Fruit fly (Drosophila melanogaster) ovary, adult (tissue): Measurements from ENCODE around the gene tj.

Experiments
- CG17801 ChIP-seq: fragments of 200-800 bp; optimal IDR thresholded peaks from 2 replicates; lab custom pipeline; 2019; ENCODE audit warnings: missing biosample characterization, mild to moderate bottlenecking, missing genetic modification characterization, moderate library complexity; ENCODE audit not compliant: partially characterized antibody

The tj gene

dm6 chr2L:19455723-19456122 is 8.3 kb upstream of the tj start:
- no peak for TF ChIP-seq CG17801

dm6 chr2L:19457890-19458580 is 6.0 kb upstream of the tj start:
- TF ChIP-seq CG17801, result no peak

dm6 chr2L:19459404-19459803 is 4.7 kb upstream of the tj start:
- no peak for TF ChIP-seq CG17801

dm6 chr2L:19462898-19463297 is 1.2 kb upstream of the tj start:
- no peak for TF ChIP-seq CG17801

- no peak for TF ChIP-seq CG17801
Observed at dm6 chr2L:19463405-19463804, 662 bp upstream of the tj start.

- no peak for TF ChIP-seq CG17801
Observed at dm6 chr2L:19469090-19469489, 5.0 kb downstream of the tj start.

dm6 chr2L:19469751-19470150 is 5.7 kb downstream of the tj start:
- TF ChIP-seq CG17801, result no peak

- peak; percentile 86 for TF ChIP-seq CG17801
Observed at dm6 chr2L:19472256-19472655, 8.2 kb downstream of the tj start.

dm6 chr2L:19473397-19474009 is 9.4 kb downstream of the tj start:
- no peak for TF ChIP-seq CG17801

- TF ChIP-seq CG17801, result no peak
Observed at dm6 chr2L:19479249-19479984, 15.3 kb downstream of the tj start.

dm6 chr2L:19480406-19481334 is 16.6 kb downstream of the tj start:
- TF ChIP-seq CG17801, result no peak

dm6 chr2L:19484539-19484938 is 20.5 kb downstream of the tj start, which contains the start of the genes CG10195 and CG13084:
TSS of gene CG10195 (minus strand) at chr2L:19484705.
TSS of gene CG13084 (plus strand) at chr2L:19484930.
- TF ChIP-seq CG17801, result no peak

- TF ChIP-seq CG17801, result no peak
Observed at dm6 chr2L:19487190-19487589, 23.1 kb downstream of the tj start, which contains the start of gene CG13083. TSS of gene CG13083 (plus strand) at chr2L:19487490.

dm6 chr2L:19489997-19490461 is 26.0 kb downstream of the tj start, which contains the start of the genes CG10194 and CG18094:
TSS of gene CG10194 (minus strand) at chr2L:19490104.
TSS of gene CG18094 (plus strand) at chr2L:19490262.
- peak; percentile 85 for TF ChIP-seq CG17801

- peak; percentile 76 for TF ChIP-seq CG17801
Observed at dm6 chr2L:19492934-19493686, 29.0 kb downstream of the tj start, which contains the start of the genes swm and Ctu2. TSS of gene swm (plus strand) at chr2L:19493251. TSS of gene Ctu2 (minus strand) at chr2L:19493253.
